Worm (Caenorhabditis elegans) whole organism, late embryonic: ENCODE measurements around the gene srg-24.

Experiments
- ceh-24 ChIP-seq: sonication (generic microtip); optimal IDR thresholded peaks from 2 replicates; lab custom pipeline; 2016; ENCODE audit warnings: mild to moderate bottlenecking, missing genetic modification characterization, missing compliant biosample characterization
- dve-1 ChIP-seq: sonication (generic microtip); optimal IDR thresholded peaks from 2 replicates; lab custom pipeline; 2017; ENCODE audit warnings: antibody characterized with exemption, mild to moderate bottlenecking, missing genetic modification characterization, missing compliant biosample characterization
- nhr-11 ChIP-seq: fragments of 150-350 bp; optimal IDR thresholded peaks from 2 replicates; lab custom pipeline; 2014; ENCODE audit warnings: missing biosample characterization, missing genetic modification characterization
- pag-3 ChIP-seq: sonication (generic microtip); optimal IDR thresholded peaks from 2 replicates; lab custom pipeline; 2016; ENCODE audit warnings: missing compliant biosample characterization, missing genetic modification characterization, borderline replicate concordance

DNA sequence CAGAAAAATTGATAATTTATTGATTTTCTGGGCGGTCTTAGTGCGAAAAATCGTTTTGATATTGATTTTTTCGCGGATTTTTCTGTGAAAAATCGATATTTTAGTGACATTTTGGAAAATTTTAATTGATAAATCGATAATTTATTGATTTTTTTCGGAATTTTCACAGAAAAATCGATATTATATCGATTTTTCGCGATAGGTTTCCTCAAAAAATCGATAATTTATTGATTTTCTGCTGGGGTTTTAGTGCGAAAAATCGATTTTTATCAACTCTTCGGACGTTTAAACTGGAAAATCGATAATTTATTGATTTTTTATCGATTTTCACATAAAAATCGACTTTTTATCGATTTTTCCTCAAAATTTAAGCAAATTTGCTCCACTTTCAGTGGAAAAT lies 33.0 kb downstream of the srg-24 start:
- TF ChIP-seq ceh-24 (no peak), pag-3 (tag; lab: Kevin White, UChicago) (no peak), nhr-11 (no peak), dve-1 (tag; lab: Kevin White, UChicago) (no peak)
